Worm (Caenorhabditis elegans): ENCODE results near the gene elt-3.

Gene elt-3

DNA sequence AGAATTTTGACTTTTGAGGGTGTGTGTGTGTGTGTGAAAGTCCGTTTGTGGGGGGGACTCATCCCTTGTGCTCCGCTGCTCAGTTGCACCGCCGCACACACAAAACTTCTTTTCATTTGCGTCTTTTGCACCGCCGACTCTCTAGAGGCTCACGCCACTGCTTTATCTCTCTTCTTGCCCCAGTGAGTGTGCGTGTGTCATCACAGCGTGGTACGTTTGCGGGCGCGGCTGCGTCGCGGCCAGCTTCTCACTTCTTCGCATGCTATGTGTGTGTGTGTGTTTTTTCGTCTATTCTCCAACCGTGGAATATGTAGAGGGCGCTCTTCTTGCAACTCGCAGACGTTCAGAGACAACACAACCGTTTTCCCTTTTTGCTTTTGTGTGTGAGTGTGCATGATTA lies 10.8 kb downstream of the elt-3 start (continued):
- TF ChIP-seq snpc-4 (tag; optimal IDR thresholded peaks at IDR 0.05): peak; percentile 57
- no peak for TF ChIP-seq ztf-11 (tag; optimal IDR thresholded peaks at IDR 0.05)
- TF ChIP-seq dpl-1 (GFP tag; optimal IDR thresholded peaks at IDR 0.05): peak; percentile 0
- no peak for TF ChIP-seq skn-1 (tag; optimal IDR thresholded peaks at IDR 0.05)
- TF ChIP-seq tra-1 (GFP tag; IDR thresholded peaks at IDR 0.05): 0 out of 2 replicates have a peak, but pooled peaks have one; percentile 49

DNA sequence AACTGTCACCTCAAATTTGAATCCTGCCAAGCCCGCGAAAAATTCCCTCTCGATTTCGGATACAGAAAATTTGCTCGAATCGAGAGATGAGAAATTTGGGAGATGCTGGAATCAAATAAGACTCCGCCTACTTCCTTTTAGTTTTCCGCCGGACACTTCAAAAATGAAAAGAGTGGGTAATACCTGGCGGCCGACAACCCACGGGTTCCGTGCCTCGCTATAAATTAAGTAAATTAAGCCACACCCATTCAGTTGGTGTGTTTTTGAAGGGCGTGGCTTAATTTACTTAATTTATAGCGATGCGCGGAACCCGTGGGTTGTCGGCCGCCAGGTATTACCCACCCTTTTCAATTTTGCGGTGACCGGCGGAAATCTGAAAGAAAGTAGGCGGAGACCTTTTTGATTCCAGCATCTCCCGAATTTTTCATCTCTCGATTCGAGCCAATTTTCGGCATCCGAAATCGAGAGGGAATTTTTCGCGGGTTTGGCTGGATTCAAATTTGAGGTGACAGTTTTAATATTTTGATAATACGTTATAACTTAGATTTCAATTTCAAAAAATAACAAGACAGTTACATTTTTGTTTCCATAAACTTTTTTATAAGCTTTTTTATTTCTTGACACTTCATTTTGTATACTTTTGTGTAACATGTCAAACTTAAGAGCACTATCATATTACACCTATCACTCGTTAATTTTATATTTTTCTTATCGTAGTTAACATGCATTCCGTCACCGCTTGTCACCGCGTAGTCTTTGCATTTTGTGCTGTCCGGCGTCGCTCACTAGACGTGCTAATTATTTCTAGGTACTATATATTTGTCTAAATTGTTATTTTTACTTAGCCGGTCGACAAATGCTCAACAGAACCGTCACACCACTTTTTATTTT lies 12.3 kb downstream of the elt-3 start:
- TF ChIP-seq nhr-102 (tag; optimal IDR thresholded peaks at IDR 0.05): no peak
- peak; percentile 48 for TF ChIP-seq dve-1 (tag; optimal IDR thresholded peaks at IDR 0.05; ENCODE audit: insufficient read depth)
- TF ChIP-seq pqm-1 (tag; optimal IDR thresholded peaks at IDR 0.05): peak; percentile 57
- TF ChIP-seq ZK337.2 (GFP tag; IDR thresholded peaks at IDR 0.05): no peak
- TF ChIP-seq tra-1 (GFP tag; IDR thresholded peaks at IDR 0.05): 0 out of 2 replicates have a peak, but pooled peaks have one; percentile 16
- TF ChIP-seq dmd-6 (GFP tag; IDR thresholded peaks at IDR 0.05): peak; percentile 69
- TF ChIP-seq daf-16 (GFP tag; optimal IDR thresholded peaks at IDR 0.05): peak in 1 of 2 experiments; percentile 9
- peak; percentile 61 for TF ChIP-seq daf-16 (tag; optimal IDR thresholded peaks at IDR 0.05)
- no peak for TF ChIP-seq aly-2 (tag; optimal IDR thresholded peaks at IDR 0.05)
- peak; percentile 55 for TF ChIP-seq hlh-11 (tag; optimal IDR thresholded peaks at IDR 0.05)
- peak in 1 of 2 experiments; percentile 59 for TF ChIP-seq unc-62 (GFP tag; optimal IDR thresholded peaks at IDR 0.05 in 1 of 2)
- no peak for TF ChIP-seq unc-62 (tag; optimal IDR thresholded peaks at IDR 0.05)
- TF ChIP-seq hlh-30 (tag; optimal IDR thresholded peaks at IDR 0.05; ENCODE audit: insufficient read depth): no peak
- no peak for TF ChIP-seq nhr-25 (tag; optimal IDR thresholded peaks at IDR 0.05; ENCODE audit: borderline replicate concordance, insufficient read depth)
- peak; percentile 75 for TF ChIP-seq snpc-1.2 (GFP tag; IDR thresholded peaks at IDR 0.05)
- no peak for TF ChIP-seq cey-2 (tag; optimal IDR thresholded peaks at IDR 0.05; ENCODE audit: borderline replicate concordance, insufficient read depth)
- no peak for TF ChIP-seq madf-9 (GFP tag; conservative IDR thresholded peaks at IDR 0.05)
- 0 out of 2 replicates have a peak, but pooled peaks have one; percentile 55 for TF ChIP-seq lim-7 (GFP tag; IDR thresholded peaks at IDR 0.05)
- TF ChIP-seq mep-1 (tag; optimal IDR thresholded peaks at IDR 0.05): peak; percentile 14
- 0 out of 2 replicates have a peak, but pooled peaks have one; percentile 14 for TF ChIP-seq lin-38 (GFP tag; IDR thresholded peaks at IDR 0.05)
- peak; percentile 84 for TF ChIP-seq nhr-28 (tag; optimal IDR thresholded peaks at IDR 0.05)
- TF ChIP-seq egl-43 (GFP tag; IDR thresholded peaks at IDR 0.05): 0 out of 2 replicates have a peak, but pooled peaks have one; percentile 29
- peak; percentile 78; the same call in 1 of the 2 replicates for TF ChIP-seq php-3 (GFP tag; IDR thresholded peaks at IDR 0.05)
- TF ChIP-seq madf-5 (GFP tag; IDR thresholded peaks at IDR 0.05): no peak

DNA sequence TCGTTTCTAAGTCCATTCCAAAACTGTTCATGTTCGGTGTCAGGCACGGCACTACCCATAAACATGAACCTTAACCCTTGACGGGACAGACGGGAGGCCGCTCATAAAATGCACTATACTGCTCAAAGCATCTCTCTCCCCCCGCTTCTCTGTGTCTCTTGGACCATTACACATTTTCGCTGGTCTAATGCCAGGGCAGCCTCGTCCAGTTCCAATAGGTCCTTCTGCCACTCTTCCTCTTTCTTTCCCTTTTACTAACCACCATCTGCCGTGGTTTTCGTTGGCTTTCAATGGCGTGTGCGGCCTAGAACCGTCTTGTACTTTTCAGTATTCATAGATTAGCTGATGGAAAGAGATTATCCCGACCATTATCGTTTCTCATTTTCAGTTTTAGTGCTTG lies 13.5 kb downstream of the elt-3 start:
- no peak for TF ChIP-seq mdl-1 (tag; optimal IDR thresholded peaks at IDR 0.05)
- no peak for TF ChIP-seq skn-1 (tag; optimal IDR thresholded peaks at IDR 0.05)
- no peak for TF ChIP-seq zfp-3 (GFP tag; conservative IDR thresholded peaks at IDR 0.05)
- peak; percentile 65 for TF ChIP-seq egl-43 (GFP tag; IDR thresholded peaks at IDR 0.05)
- no peak for TF ChIP-seq spr-3 (GFP tag; optimal IDR thresholded peaks at IDR 0.05)
- TF ChIP-seq php-3 (GFP tag; IDR thresholded peaks at IDR 0.05): 0 out of 2 replicates have a peak, but pooled peaks have one; percentile 34
- peak in 1 of 2 experiments; percentile 72 for TF ChIP-seq unc-62 (GFP tag; optimal IDR thresholded peaks at IDR 0.05 in 1 of 2)
- TF ChIP-seq unc-62 (tag; optimal IDR thresholded peaks at IDR 0.05): no peak
- TF ChIP-seq hmg-1.1 (GFP tag; IDR thresholded peaks at IDR 0.05): peak; percentile 47; the same call in 1 of the 2 replicates
- TF ChIP-seq mes-2 (tag; optimal IDR thresholded peaks at IDR 0.05; ENCODE audit: poor library complexity, severe bottlenecking): peak; percentile 14
- TF ChIP-seq nhr-41 (GFP tag; IDR thresholded peaks at IDR 0.05): no peak
- TF ChIP-seq tra-1 (GFP tag; IDR thresholded peaks at IDR 0.05): no peak

Measured in whole organism, L4 larva.